Worm (Caenorhabditis elegans) whole organism, L4 larva: ENCODE data around the gene R74.7.

Source experiments
- D1046.2 ChIP-seq: fragments of 200-800 bp; sonication (Bioruptor generic); IDR thresholded peaks from 2 replicates; pipeline ENCODE4 v1.3.6; 2022; ENCODE audit warnings: missing genetic modification characterization, missing compliant biosample characterization
- F10B5.3 ChIP-seq: sonication (generic microtip); optimal IDR thresholded peaks from 2 replicates; lab custom pipeline; 2016; ENCODE audit warnings: mild to moderate bottlenecking, missing genetic modification characterization, missing compliant biosample characterization
- F44E2.7 ChIP-seq: fragments of 200-800 bp; sonication (Bioruptor generic); IDR thresholded peaks from 2 replicates; pipeline ENCODE4 v2.1.2; 2022; ENCODE audit warnings: missing genetic modification characterization, missing compliant biosample characterization
- T20F7.1 ChIP-seq: fragments of 200-800 bp; sonication (Bioruptor generic); optimal IDR thresholded peaks from 2 replicates; lab custom pipeline; 2018; ENCODE audit warnings: mild to moderate bottlenecking, missing genetic modification characterization, missing compliant biosample characterization
- Y5F2A.4 ChIP-seq: fragments of 200-800 bp; sonication (Bioruptor generic); optimal IDR thresholded peaks from 2 replicates; lab custom pipeline; 2018; ENCODE audit warnings: mild to moderate bottlenecking, missing genetic modification characterization, missing compliant biosample characterization
- Y75B8A.6 ChIP-seq: fragments of 200-800 bp; sonication (Bioruptor generic); IDR thresholded peaks from 2 replicates; pipeline ENCODE4 v1.3.6; 2022; ENCODE audit warnings: missing genetic modification reagents, missing genetic modification characterization, missing compliant biosample characterization
- ZK546.5 ChIP-seq, 2 experiments: sonication (generic microtip); optimal IDR thresholded peaks; 2 replicates each; lab custom pipeline; 2017; ENCODE audit warnings: missing biosample characterization in 2 of 2, missing genetic modification characterization in 2 of 2
- ama-1 ChIP-seq: fragments of 150-350 bp; optimal IDR thresholded peaks from 2 replicates; lab custom pipeline; 2014; ENCODE audit warnings: inconsistent platforms, mixed read lengths
- arid-1 ChIP-seq: fragments of 200-800 bp; sonication (Bioruptor generic); conservative IDR thresholded peaks from 2 replicates; pipeline ENCODE4 v1.3.6; 2022; ENCODE audit warnings: missing genetic modification reagents, missing genetic modification characterization, missing compliant biosample characterization
- ceh-20 ChIP-seq: fragments of 200-800 bp; sonication (Bioruptor generic); IDR thresholded peaks from 2 replicates; pipeline ENCODE4 v1.3.6; 2022; ENCODE audit warnings: missing genetic modification reagents, missing genetic modification characterization, missing compliant biosample characterization
- ceh-44 ChIP-seq: fragments of 200-800 bp; sonication (Bioruptor generic); IDR thresholded peaks from 2 replicates; pipeline ENCODE4 v1.3.6; 2022; ENCODE audit warnings: missing genetic modification reagents, missing genetic modification characterization, missing compliant biosample characterization
- ceh-82 ChIP-seq: sonication (generic microtip); optimal IDR thresholded peaks from 2 replicates; lab custom pipeline; 2017; ENCODE audit warnings: missing biosample characterization, missing genetic modification characterization
- ctbp-1 ChIP-seq: fragments of 200-800 bp; sonication (Bioruptor generic); IDR thresholded peaks from 2 replicates; pipeline ENCODE4 v1.3.6; 2022; ENCODE audit warnings: missing genetic modification reagents, missing genetic modification characterization, missing compliant biosample characterization
- dmd-6 ChIP-seq: fragments of 200-800 bp; sonication (Bioruptor generic); IDR thresholded peaks from 2 replicates; pipeline ENCODE4 v1.3.6; 2022; ENCODE audit warnings: missing genetic modification reagents, missing genetic modification characterization, missing compliant biosample characterization
- dpl-1 ChIP-seq: fragments of 150-350 bp; optimal IDR thresholded peaks from 2 replicates; lab custom pipeline; 2014; ENCODE audit warnings: missing biosample characterization, missing genetic modification reagents, missing genetic modification characterization
- duxl-1 ChIP-seq: sonication (generic microtip); optimal IDR thresholded peaks from 2 replicates; lab custom pipeline; 2016; ENCODE audit warnings: mild to moderate bottlenecking, missing genetic modification characterization, moderate library complexity, missing compliant biosample characterization; ENCODE audit not compliant: poor library complexity
- dve-1 ChIP-seq: sonication (generic microtip); optimal IDR thresholded peaks from 2 replicates; lab custom pipeline; 2017; ENCODE audit warnings: antibody characterized with exemption, mild to moderate bottlenecking, missing genetic modification characterization, missing compliant biosample characterization; ENCODE audit not compliant: insufficient read depth
- egl-43 ChIP-seq: fragments of 200-800 bp; sonication (Bioruptor generic); IDR thresholded peaks from 2 replicates; pipeline ENCODE4 v1.3.6; 2022; ENCODE audit warnings: missing genetic modification reagents, missing genetic modification characterization, missing compliant biosample characterization
- fkh-10 ChIP-seq: fragments of 150-350 bp; optimal IDR thresholded peaks from 2 replicates; lab custom pipeline; 2014; ENCODE audit warnings: missing biosample characterization, missing genetic modification reagents, missing genetic modification characterization
- hmg-1.1 ChIP-seq: fragments of 200-800 bp; sonication (Bioruptor generic); IDR thresholded peaks from 2 replicates; pipeline ENCODE4 v1.3.6; 2022; ENCODE audit warnings: missing genetic modification reagents, missing genetic modification characterization, missing compliant biosample characterization
- jun-1 ChIP-seq: fragments of 150-350 bp; optimal IDR thresholded peaks from 2 replicates; lab custom pipeline; 2014; ENCODE audit warnings: missing biosample characterization, missing genetic modification reagents, missing genetic modification characterization
- lin-29 ChIP-seq: fragments of 200-800 bp; sonication (Bioruptor generic); IDR thresholded peaks from 2 replicates; pipeline ENCODE4 v1.3.6; 2022; ENCODE audit warnings: missing genetic modification reagents, missing genetic modification characterization, missing compliant biosample characterization
- lin-38 ChIP-seq: fragments of 200-800 bp; sonication (Bioruptor generic); IDR thresholded peaks from 2 replicates; pipeline ENCODE4 v1.3.6; 2022; ENCODE audit warnings: missing genetic modification reagents, missing genetic modification characterization, missing compliant biosample characterization
- lin-39 ChIP-seq: fragments of 150-350 bp; optimal IDR thresholded peaks from 2 replicates; lab custom pipeline; 2014; ENCODE audit warnings: missing biosample characterization, missing genetic modification reagents, missing genetic modification characterization
- lir-3 ChIP-seq: sonication (generic microtip); optimal IDR thresholded peaks from 2 replicates; lab custom pipeline; 2016; ENCODE audit warnings: mild to moderate bottlenecking, missing genetic modification characterization, missing compliant biosample characterization
- lsy-2 ChIP-seq, 2 experiments: fragments of 150-350 bp in 1 of 2; sonication (generic microtip) in 1 of 2; optimal IDR thresholded peaks; 2 replicates each; lab custom pipeline; 2014 to 2017; ENCODE audit warnings: missing biosample characterization in 2 of 2, missing genetic modification characterization in 2 of 2
- madf-5 ChIP-seq, 2 experiments: fragments of 200-800 bp; sonication (Bioruptor generic); IDR thresholded peaks; 2 replicates each; pipeline ENCODE4 v1.3.6; 2022; ENCODE audit warnings: missing compliant biosample characterization in 2 of 2, missing genetic modification characterization in 2 of 2
- madf-9 ChIP-seq: fragments of 200-800 bp; sonication (Bioruptor generic); conservative IDR thresholded peaks from 2 replicates; pipeline ENCODE4 v1.3.6; 2022; ENCODE audit warnings: missing genetic modification reagents, missing genetic modification characterization, missing compliant biosample characterization
- mdt-29 ChIP-seq: fragments of 200-800 bp; sonication (Bioruptor generic); IDR thresholded peaks from 2 replicates; pipeline ENCODE4 v1.3.6; 2022; ENCODE audit warnings: missing genetic modification reagents, missing genetic modification characterization, missing compliant biosample characterization
- mes-2 ChIP-seq: sonication (generic microtip); optimal IDR thresholded peaks from 2 replicates; lab custom pipeline; 2016; ENCODE audit warnings: missing genotype, mild to moderate bottlenecking, missing genetic modification characterization, missing compliant biosample characterization; ENCODE audit not compliant: poor library complexity, severe bottlenecking
- nhr-10 ChIP-seq: fragments of 150-350 bp; optimal IDR thresholded peaks from 2 replicates; lab custom pipeline; 2014; ENCODE audit warnings: missing biosample characterization, missing genetic modification characterization
- nhr-102 ChIP-seq: sonication (generic microtip); optimal IDR thresholded peaks from 2 replicates; lab custom pipeline; 2016; ENCODE audit warnings: mild to moderate bottlenecking, missing genetic modification characterization, moderate library complexity, missing compliant biosample characterization
- nhr-25 ChIP-seq: sonication (generic microtip); optimal IDR thresholded peaks from 2 replicates; lab custom pipeline; 2017; ENCODE audit warnings: missing genetic modification characterization, mild to moderate bottlenecking, missing compliant biosample characterization, antibody characterized with exemption, moderate library complexity, borderline replicate concordance; ENCODE audit not compliant: insufficient read depth
- nhr-28 ChIP-seq: fragments of 150-350 bp; optimal IDR thresholded peaks from 2 replicates; lab custom pipeline; 2014; ENCODE audit warnings: missing biosample characterization, missing genetic modification characterization
- nhr-48 ChIP-seq: sonication (generic microtip); optimal IDR thresholded peaks from 2 replicates; lab custom pipeline; 2016; ENCODE audit warnings: mild to moderate bottlenecking, missing genetic modification characterization, missing compliant biosample characterization
- nhr-76 ChIP-seq: fragments of 150-350 bp; optimal IDR thresholded peaks from 2 replicates; lab custom pipeline; 2014; ENCODE audit warnings: missing biosample characterization, missing genetic modification characterization
- pha-4 ChIP-seq, 2 experiments: fragments of 150-350 bp in 1 of 2; fragments of 200-800 bp in 1 of 2; sonication (Bioruptor generic) in 1 of 2; IDR thresholded peaks in 1 of 2; optimal IDR thresholded peaks in 1 of 2; 2 replicates each; pipeline versions ENCODE4 v1.3.6 to Lab custom; 2014 to 2022; ENCODE audit warnings: missing genetic modification characterization in 2 of 2, missing genetic modification reagents in 2 of 2, missing biosample characterization in 1 of 2, missing compliant biosample characterization in 1 of 2
- php-3 ChIP-seq: fragments of 200-800 bp; sonication (Bioruptor generic); IDR thresholded peaks from 2 replicates; pipeline ENCODE4 v1.3.6; 2022; ENCODE audit warnings: missing genetic modification reagents, missing genetic modification characterization, missing compliant biosample characterization
- sdz-12 ChIP-seq: fragments of 200-800 bp; sonication (Bioruptor generic); optimal IDR thresholded peaks from 2 replicates; lab custom pipeline; 2018; ENCODE audit warnings: mild to moderate bottlenecking, missing genetic modification characterization, missing compliant biosample characterization
- snpc-4 ChIP-seq: fragments of 150-350 bp; optimal IDR thresholded peaks from 2 replicates; lab custom pipeline; 2014; ENCODE audit warnings: missing biosample characterization, missing genetic modification characterization
- spr-3 ChIP-seq: fragments of 200-800 bp; sonication (Bioruptor generic); optimal IDR thresholded peaks from 2 replicates; lab custom pipeline; 2018; ENCODE audit warnings: mild to moderate bottlenecking, missing genetic modification characterization, missing compliant biosample characterization
- unc-62 ChIP-seq, 3 experiments: fragments of 150-350 bp in 1 of 3; sonication (generic microtip); optimal IDR thresholded peaks in 2 of 3; peaks in 1 of 3; 1 replicate in 1 of 3; 2 replicates in 2 of 3; lab custom pipeline; 2014 to 2017; ENCODE audit warnings: missing biosample characterization in 3 of 3, missing genetic modification characterization in 3 of 3, missing genetic modification reagents in 3 of 3, missing genotype in 1 of 3
- vab-7 ChIP-seq: fragments of 200-800 bp; sonication (Bioruptor generic); IDR thresholded peaks from 2 replicates; pipeline ENCODE4 v1.3.6; 2022; ENCODE audit warnings: missing genetic modification reagents, missing genetic modification characterization, missing compliant biosample characterization

R74.7 gene

ce11 chrIII:4195306-4196008 lies 8.8 kb upstream of the R74.7 start (continued):
- TF ChIP-seq madf-5 (GFP tag; IDR thresholded peaks at IDR 0.05; lab: Robert Waterston, UW) (no peak), nhr-76 (tag; lab: Kevin White, UChicago) (peak; percentile 16), mes-2 (tag; lab: Kevin White, UChicago) (peak; percentile 80), mdt-29 (GFP tag; lab: Robert Waterston, UW) (0 out of 2 replicates have a peak, but pooled peaks have one; percentile 51), hmg-1.1 (peak; percentile 52), spr-3 (GFP tag; lab: Kevin White, UChicago) (peak; percentile 72), nhr-48 (tag; lab: Kevin White, UChicago) (peak; percentile 23), Y5F2A.4 (GFP tag; lab: Kevin White, UChicago) (peak; percentile 54), php-3 (GFP tag; lab: Robert Waterston, UW) (peak; percentile 36), arid-1 (GFP tag; lab: Robert Waterston, UW) (peak; percentile 84), madf-9 (0 out of 2 replicates have a peak, but pooled peaks have one; percentile 16), D1046.2 (GFP tag; lab: Robert Waterston, UW) (no peak; the same call in 1 of the 2 replicates), nhr-10 (tag; lab: Kevin White, UChicago) (no peak), lir-3 (tag; lab: Kevin White, UChicago) (no peak), ama-1 (peak; percentile 95), nhr-28 (tag; lab: Kevin White, UChicago) (no peak), lin-38 (GFP tag; lab: Robert Waterston, UW) (peak; percentile 67), nhr-102 (peak; percentile 90), lin-29 (GFP tag; lab: Robert Waterston, UW) (no peak), lsy-2 (tag; optimal IDR thresholded peaks at IDR 0.05; lab: Kevin White, UChicago) (peak; percentile 10 to 81), unc-62 (GFP tag; optimal IDR thresholded peaks at IDR 0.05 in 1 of 2; lab: Kevin White, UChicago) (peak in 1 of 2 experiments; percentile 75), unc-62 (tag; optimal IDR thresholded peaks at IDR 0.05; lab: Kevin White, UChicago) (no peak), duxl-1 (tag; lab: Kevin White, UChicago) (peak; percentile 42), T20F7.1 (peak; percentile 75), fkh-10 (GFP tag; lab: Kevin White, UChicago) (no peak), dpl-1 (no peak)

- TF ChIP-seq sdz-12 (GFP tag; lab: Kevin White, UChicago) (no peak), unc-62 (GFP tag; optimal IDR thresholded peaks at IDR 0.05 in 1 of 2; lab: Kevin White, UChicago) (no peak), unc-62 (tag; optimal IDR thresholded peaks at IDR 0.05; lab: Kevin White, UChicago) (no peak), vab-7 (GFP tag; lab: Robert Waterston, UW) (no peak), lin-38 (GFP tag; lab: Robert Waterston, UW) (peak; percentile 30; the same call in 1 of the 2 replicates), lir-3 (tag; lab: Kevin White, UChicago) (no peak), nhr-25 (tag; lab: Kevin White, UChicago) (no peak), mes-2 (tag; lab: Kevin White, UChicago) (peak; percentile 86), ZK546.5 (tag; optimal IDR thresholded peaks at IDR 0.05; lab: Kevin White, UChicago) (no peak), madf-9 (no peak), ceh-44 (GFP tag; lab: Robert Waterston, UW) (no peak), snpc-4 (tag; lab: Kevin White, UChicago) (no peak), lin-29 (GFP tag; lab: Robert Waterston, UW) (no peak), jun-1 (tag; lab: Kevin White, UChicago) (no peak), egl-43 (no peak), pha-4 (GFP tag; IDR thresholded peaks at IDR 0.05; lab: Robert Waterston, UW) (no peak), pha-4 (tag; optimal IDR thresholded peaks at IDR 0.05; lab: Kevin White, UChicago) (no peak), ceh-20 (no peak), php-3 (GFP tag; lab: Robert Waterston, UW) (no peak), lin-39 (no peak), F10B5.3 (tag; lab: Kevin White, UChicago) (no peak), ctbp-1 (GFP tag; lab: Robert Waterston, UW) (no peak), ceh-82 (no peak), dmd-6 (0 out of 2 replicates have a peak, but pooled peaks have one; percentile 9), spr-3 (GFP tag; lab: Kevin White, UChicago) (no peak), dve-1 (tag; lab: Kevin White, UChicago) (no peak), mdt-29 (GFP tag; lab: Robert Waterston, UW) (no peak), F44E2.7 (GFP tag; lab: Robert Waterston, UW) (no peak), Y75B8A.6 (GFP tag; lab: Robert Waterston, UW) (no peak)
These were observed 7.8 kb upstream of the R74.7 start for ce11 chrIII:4196301-4196987.
